Worm (Caenorhabditis elegans) whole organism, mixed stage, embryonic: ENCODE results near the gene srg-36.

Source experiments
- M03D4.4 ChIP-seq: sonication (generic microtip); optimal IDR thresholded peaks from 2 replicates; lab custom pipeline; 2017; ENCODE audit warnings: mild to moderate bottlenecking, missing genetic modification characterization, missing compliant biosample characterization
- blmp-1 ChIP-seq: fragments of 150-350 bp; optimal IDR thresholded peaks from 2 replicates; lab custom pipeline; 2014; ENCODE audit warnings: missing biosample characterization, missing genetic modification characterization
- ceh-39 ChIP-seq: fragments of 150-350 bp; optimal IDR thresholded peaks from 2 replicates; lab custom pipeline; 2014; ENCODE audit warnings: missing biosample characterization, missing genetic modification characterization
- ceh-43 ChIP-seq: fragments of 200-800 bp; sonication (Bioruptor generic); optimal IDR thresholded peaks from 2 replicates; lab custom pipeline; 2018; ENCODE audit warnings: mild to moderate bottlenecking, missing genetic modification characterization, moderate library complexity, missing compliant biosample characterization
- ces-1 ChIP-seq: fragments of 150-350 bp; optimal IDR thresholded peaks from 2 replicates; lab custom pipeline; 2014; ENCODE audit warnings: missing biosample characterization, missing genetic modification reagents, missing genetic modification characterization
- cnd-1 ChIP-seq: fragments of 200-800 bp; sonication (Bioruptor generic); optimal IDR thresholded peaks from 2 replicates; lab custom pipeline; 2018; ENCODE audit warnings: mild to moderate bottlenecking, missing genetic modification characterization, missing compliant biosample characterization
- drap-1 ChIP-seq: fragments of 200-800 bp; sonication (Bioruptor generic); optimal IDR thresholded peaks from 3 replicates; lab custom pipeline; 2018; ENCODE audit warnings: mild to moderate bottlenecking, missing genetic modification characterization, missing compliant biosample characterization
- elt-1 ChIP-seq: sonication (generic microtip); optimal IDR thresholded peaks from 2 replicates; lab custom pipeline; 2017; ENCODE audit warnings: missing genetic modification characterization, mild to moderate bottlenecking, missing compliant biosample characterization, antibody characterized with exemption, moderate library complexity, borderline replicate concordance; ENCODE audit not compliant: insufficient read depth
- elt-3 ChIP-seq: fragments of 150-350 bp; optimal IDR thresholded peaks from 2 replicates; lab custom pipeline; 2014; ENCODE audit warnings: missing biosample characterization, missing genetic modification characterization
- flh-1 ChIP-seq: fragments of 200-800 bp; sonication (Bioruptor generic); optimal IDR thresholded peaks from 2 replicates; lab custom pipeline; 2018; ENCODE audit warnings: mild to moderate bottlenecking, missing genetic modification characterization, moderate library complexity, missing compliant biosample characterization
- ham-2 ChIP-seq: fragments of 200-800 bp; sonication (Bioruptor generic); optimal IDR thresholded peaks from 2 replicates; lab custom pipeline; 2018; ENCODE audit warnings: mild to moderate bottlenecking, missing genetic modification characterization, missing compliant biosample characterization
- hlh-1 ChIP-seq: fragments of 150-350 bp; optimal IDR thresholded peaks from 2 replicates; lab custom pipeline; 2014; ENCODE audit warnings: missing biosample characterization, missing genetic modification reagents, missing genetic modification characterization
- mab-5 ChIP-seq: fragments of 150-350 bp; optimal IDR thresholded peaks from 2 replicates; lab custom pipeline; 2014; ENCODE audit warnings: missing biosample characterization, missing genetic modification characterization
- mep-1 ChIP-seq: fragments of 150-350 bp; optimal IDR thresholded peaks from 2 replicates; lab custom pipeline; 2017; ENCODE audit warnings: missing biosample characterization, missing genetic modification reagents, missing genetic modification characterization, inconsistent platforms
- mls-2 ChIP-seq: sonication (generic microtip); optimal IDR thresholded peaks from 2 replicates; lab custom pipeline; 2016; ENCODE audit warnings: mild to moderate bottlenecking, missing genetic modification characterization, moderate library complexity, missing compliant biosample characterization
- nhr-12 ChIP-seq: fragments of 150-350 bp; optimal IDR thresholded peaks from 2 replicates; lab custom pipeline; 2014; ENCODE audit warnings: missing biosample characterization, missing genetic modification characterization
- nhr-237 ChIP-seq: fragments of 150-350 bp; optimal IDR thresholded peaks from 2 replicates; lab custom pipeline; 2014; ENCODE audit warnings: missing biosample characterization, missing genetic modification characterization
- nhr-28 ChIP-seq: fragments of 150-350 bp; optimal IDR thresholded peaks from 2 replicates; lab custom pipeline; 2014; ENCODE audit warnings: missing biosample characterization, missing genetic modification characterization
- nhr-76 ChIP-seq: sonication (generic microtip); optimal IDR thresholded peaks from 2 replicates; lab custom pipeline; 2017; ENCODE audit warnings: missing biosample characterization, missing genetic modification characterization
- pha-4 ChIP-seq: fragments of 150-350 bp; optimal IDR thresholded peaks from 2 replicates; lab custom pipeline; 2018; ENCODE audit warnings: missing biosample characterization, missing genetic modification reagents, missing genetic modification characterization
- sem-2 ChIP-seq: fragments of 200-800 bp; sonication (Bioruptor generic); optimal IDR thresholded peaks from 2 replicates; lab custom pipeline; 2018; ENCODE audit warnings: mild to moderate bottlenecking, missing genetic modification characterization, missing compliant biosample characterization
- sptf-1 ChIP-seq: sonication (generic microtip); optimal IDR thresholded peaks from 2 replicates; lab custom pipeline; 2017; ENCODE audit warnings: mild to moderate bottlenecking, missing genetic modification characterization, moderate library complexity, missing compliant biosample characterization
- tbx-8 ChIP-seq: fragments of 200-800 bp; sonication (Bioruptor generic); optimal IDR thresholded peaks from 2 replicates; lab custom pipeline; 2018; ENCODE audit warnings: mild to moderate bottlenecking, missing genetic modification characterization, moderate library complexity, missing compliant biosample characterization
- unc-120 ChIP-seq: sonication (generic microtip); optimal IDR thresholded peaks from 2 replicates; lab custom pipeline; 2017; ENCODE audit warnings: missing genetic modification characterization, missing compliant biosample characterization; ENCODE audit not compliant: poor library complexity, severe bottlenecking
- unc-39 ChIP-seq: fragments of 150-350 bp; optimal IDR thresholded peaks from 2 replicates; lab custom pipeline; 2014; ENCODE audit warnings: missing biosample characterization, missing genetic modification characterization
- unc-62 ChIP-seq: fragments of 150-350 bp; optimal IDR thresholded peaks from 2 replicates; lab custom pipeline; 2014; ENCODE audit warnings: missing biosample characterization, missing genetic modification reagents, missing genetic modification characterization
- zip-8 ChIP-seq: fragments of 150-350 bp; optimal IDR thresholded peaks from 2 replicates; lab custom pipeline; 2014; ENCODE audit warnings: missing biosample characterization, missing genetic modification characterization
- ztf-11 ChIP-seq: fragments of 150-350 bp; optimal IDR thresholded peaks from 2 replicates; lab custom pipeline; 2014; ENCODE audit warnings: missing biosample characterization, missing genetic modification characterization

srg-36 gene

DNA sequence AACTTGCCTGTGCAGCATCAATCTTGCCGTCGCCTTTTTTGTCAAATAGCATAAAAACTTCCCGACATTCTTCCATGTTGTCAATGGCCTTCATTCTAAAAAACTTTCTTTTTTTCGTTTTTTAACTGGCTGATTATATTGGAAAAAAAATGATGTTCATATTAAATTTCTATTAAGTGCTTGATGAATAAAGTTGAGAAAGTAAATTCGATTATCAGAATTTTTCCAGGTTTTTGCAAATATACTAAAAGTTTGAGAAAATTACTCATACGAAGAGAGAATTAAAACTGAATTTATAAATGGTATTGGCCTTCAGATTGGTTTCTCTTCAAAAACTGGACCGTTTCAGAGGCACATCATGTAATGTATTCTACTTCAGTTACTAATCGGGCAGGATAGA lies 12.3 kb upstream of the srg-36 start, which contains the start of gene mlc-6:
Gene mlc-6 (minus strand): TSS at position 101 of the 400 bp plus-strand sequence.
- TF ChIP-seq nhr-237 (tag; lab: Kevin White, UChicago) (no peak), unc-120 (no peak), blmp-1 (no peak), ceh-43 (GFP tag; lab: Kevin White, UChicago) (no peak), ztf-11 (tag; lab: Kevin White, UChicago) (no peak), nhr-28 (no peak), tbx-8 (GFP tag; lab: Kevin White, UChicago) (no peak), unc-62 (GFP tag; lab: Kevin White, UChicago) (no peak), hlh-1 (tag; lab: Kevin White, UChicago) (no peak), mep-1 (tag; lab: Kevin White, UChicago) (no peak), mls-2 (tag; lab: Kevin White, UChicago) (no peak), nhr-76 (tag; lab: Kevin White, UChicago) (no peak), M03D4.4 (no peak)

DNA sequence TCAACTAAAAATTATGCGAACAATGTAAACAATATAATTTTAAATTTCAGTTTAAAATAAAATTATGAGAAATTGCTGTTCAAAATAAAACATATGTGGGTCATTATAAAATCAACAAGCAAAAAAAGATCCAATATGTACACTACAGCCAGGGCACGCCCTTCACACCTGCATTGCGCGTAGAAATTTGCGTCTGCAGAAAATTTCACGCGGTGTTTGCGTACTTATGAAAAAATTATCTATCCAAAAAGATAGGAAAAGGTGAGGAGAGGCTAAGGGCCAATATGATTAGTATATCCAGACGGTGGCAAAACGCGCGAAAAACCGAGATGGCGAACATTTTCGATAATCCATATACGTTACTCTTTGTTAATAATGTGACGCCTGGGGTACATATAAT lies 10.2 kb upstream of the srg-36 start:
- TF ChIP-seq sptf-1 (tag; lab: Kevin White, UChicago) (no peak), ceh-39 (tag; lab: Kevin White, UChicago) (peak; percentile 9)

DNA sequence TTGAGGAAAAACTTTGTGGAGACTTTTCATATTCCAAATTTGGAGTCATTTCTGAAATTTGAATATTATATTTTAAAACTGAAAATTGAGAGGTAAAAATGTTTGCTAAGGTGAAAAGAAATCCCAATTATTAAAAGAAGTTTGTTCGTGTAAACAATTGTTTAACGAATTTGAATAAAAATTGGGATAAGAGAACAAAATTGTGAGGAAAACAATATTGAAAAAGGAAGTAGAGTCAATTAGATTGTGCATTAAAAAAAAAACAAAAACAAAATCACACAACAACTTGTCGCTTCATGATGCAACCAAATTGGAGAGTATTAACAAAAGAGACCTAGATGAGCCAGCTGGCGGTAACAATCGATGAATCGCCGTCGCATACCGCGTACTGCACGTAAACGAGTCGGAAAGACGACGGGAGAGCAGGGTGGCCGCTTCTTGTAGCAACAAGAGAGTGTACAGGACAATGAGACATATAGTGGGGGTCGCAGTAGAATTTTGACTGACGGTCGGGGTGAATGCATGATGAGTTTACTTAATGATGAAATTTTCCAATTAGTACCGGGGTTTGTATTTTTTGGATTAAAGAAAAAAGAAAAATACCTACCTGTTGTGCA lies 9.2 kb upstream of the srg-36 start, which contains the start of gene K04C1.3:
Gene K04C1.3 (minus strand): TSS at position 51 of the 617 bp plus-strand sequence.
- TF ChIP-seq cnd-1 (tag; lab: Kevin White, UChicago) (peak; percentile 37), ces-1 (GFP tag; lab: Kevin White, UChicago) (peak; percentile 12), ceh-39 (tag; lab: Kevin White, UChicago) (peak; percentile 36), M03D4.4 (no peak), zip-8 (tag; lab: Kevin White, UChicago) (peak; percentile 7), sem-2 (GFP tag; lab: Kevin White, UChicago) (no peak)

DNA sequence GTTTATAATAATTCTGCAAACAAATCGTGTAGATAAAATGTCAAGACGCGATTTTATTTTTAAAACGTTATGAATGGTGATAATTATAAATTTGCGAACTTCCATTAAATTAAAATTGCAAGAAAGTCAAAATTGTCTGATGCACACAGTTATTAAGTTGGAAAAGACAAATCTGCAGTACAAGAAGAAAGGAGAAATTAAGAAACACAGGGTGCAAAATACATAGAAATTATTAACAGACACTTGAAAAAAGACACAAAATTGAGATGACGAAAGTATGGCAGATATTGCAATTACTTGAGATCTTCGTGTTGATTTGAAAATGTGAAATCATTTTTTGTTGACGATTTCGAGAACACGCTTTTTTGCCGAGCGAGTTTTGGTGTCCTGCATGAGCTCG lies 7.3 kb upstream of the srg-36 start:
- no peak for TF ChIP-seq ztf-11 (tag; lab: Kevin White, UChicago)
- no peak for TF ChIP-seq drap-1 (GFP tag; lab: Kevin White, UChicago)
- no peak for TF ChIP-seq sptf-1 (tag; lab: Kevin White, UChicago)
- no peak for TF ChIP-seq hlh-1 (tag; lab: Kevin White, UChicago)

DNA sequence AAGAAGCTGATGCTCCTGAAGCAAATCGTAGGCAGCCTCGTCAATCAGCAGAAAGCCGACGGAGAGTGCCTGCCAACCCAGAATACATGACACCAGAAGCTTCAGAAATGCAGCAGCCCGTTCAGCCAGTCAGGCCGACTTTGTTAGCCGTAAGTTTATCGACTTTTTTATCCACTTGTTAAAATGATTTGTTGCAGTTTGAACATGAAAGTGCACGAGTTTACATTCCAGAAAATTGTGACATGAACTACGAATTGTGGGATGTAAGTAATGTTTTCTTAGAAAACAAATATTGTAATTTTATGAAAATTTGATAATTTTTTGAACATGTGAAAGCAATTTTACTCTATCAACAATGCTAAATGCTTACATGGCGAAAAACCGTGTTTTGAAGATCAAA lies 5.9 kb upstream of the srg-36 start:
- no peak for TF ChIP-seq ces-1 (GFP tag; lab: Kevin White, UChicago)
- TF ChIP-seq pha-4 (tag; lab: Kevin White, UChicago), result no peak
- TF ChIP-seq cnd-1 (tag; lab: Kevin White, UChicago), result no peak
- no peak for TF ChIP-seq drap-1 (GFP tag; lab: Kevin White, UChicago)
- no peak for TF ChIP-seq mep-1 (tag; lab: Kevin White, UChicago)
- no peak for TF ChIP-seq zip-8 (tag; lab: Kevin White, UChicago)
- TF ChIP-seq mab-5 (tag; lab: Kevin White, UChicago), result no peak
- no peak for TF ChIP-seq nhr-237 (tag; lab: Kevin White, UChicago)
- no peak for TF ChIP-seq sptf-1 (tag; lab: Kevin White, UChicago)
- TF ChIP-seq elt-1 (tag; lab: Kevin White, UChicago), result no peak
- no peak for TF ChIP-seq ceh-39 (tag; lab: Kevin White, UChicago)
- TF ChIP-seq nhr-76 (tag; lab: Kevin White, UChicago), result no peak
- no peak for TF ChIP-seq unc-120
- TF ChIP-seq flh-1, result no peak
- no peak for TF ChIP-seq mls-2 (tag; lab: Kevin White, UChicago)
- TF ChIP-seq nhr-12 (tag; lab: Kevin White, UChicago), result no peak
- no peak for TF ChIP-seq elt-3 (tag; lab: Kevin White, UChicago)
- TF ChIP-seq ceh-43 (GFP tag; lab: Kevin White, UChicago), result no peak
- TF ChIP-seq hlh-1 (tag; lab: Kevin White, UChicago), result no peak

DNA sequence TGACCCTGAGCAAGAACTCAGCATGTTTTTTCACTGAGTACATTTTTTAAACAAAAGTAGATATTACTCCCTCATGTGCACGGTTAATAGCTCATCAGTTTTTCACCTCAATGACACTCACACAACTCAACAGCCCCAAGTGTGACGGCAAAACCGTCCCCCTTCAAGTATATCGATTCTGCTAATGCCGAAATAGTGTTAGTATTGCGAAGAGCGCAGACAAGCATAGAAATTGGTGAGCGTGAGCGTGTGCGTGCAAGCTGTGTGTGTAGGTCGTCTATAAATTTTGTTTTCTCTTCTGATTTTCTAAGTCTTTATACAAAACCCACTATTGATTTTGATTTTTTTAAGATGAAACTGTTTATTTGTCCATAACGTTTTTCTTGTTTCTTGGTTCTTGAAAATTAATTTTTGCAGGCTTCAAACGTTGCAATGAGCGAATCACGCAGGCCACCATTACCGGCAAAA lies 4.1 kb upstream of the srg-36 start, which contains the start of gene K04C1.2:
Gene K04C1.2 (plus strand): TSS at position 418 of the 468 bp plus-strand sequence.
- TF ChIP-seq unc-39 (tag; lab: Kevin White, UChicago), result no peak
- peak; percentile 95 for TF ChIP-seq ceh-39 (tag; lab: Kevin White, UChicago)
- TF ChIP-seq unc-120, result peak; percentile 16
- peak; percentile 68 for TF ChIP-seq ces-1 (GFP tag; lab: Kevin White, UChicago)
- peak; percentile 59 for TF ChIP-seq ham-2
- TF ChIP-seq drap-1 (GFP tag; lab: Kevin White, UChicago), result no peak
